In genomic region chr3R:11243951-11244660, dm6 we compare ENCODE assay signal across 6 fruit fly cellular contexts.
A peak's percentile ranks its signal among the peaks of the same experiment; 100 is the strongest.
TF ChIP-seq lines count a peak whose summit lies in the region.

CG17734 (minus strand) TSS chr3R:11243999.
CG5214 (plus strand) TSS chr3R:11244302.

- peak; percentile 77 to 82 for TF ChIP-seq CTCF in S2 (optimal IDR thresholded peaks at IDR 0.05; lab: Kevin White, UChicago)
- peak; percentile 96 for TF ChIP-seq CTCF in whole organism, embryonic (GFP tag; optimal IDR thresholded peaks at IDR 0.05; lab: Kevin White, UChicago)

TF ChIP-seq in Kc167, 6 proteins besides CTCF, POLR2A, EP300 and RAD21:
- TF ChIP-seq insv (optimal IDR thresholded peaks at IDR 0.05; lab: Kevin White, UChicago) = no peak
- TF ChIP-seq Myc (optimal IDR thresholded peaks at IDR 0.05; lab: Kevin White, UChicago) = no peak
- TF ChIP-seq Sin3A (optimal IDR thresholded peaks at IDR 0.05; lab: Kevin White, UChicago) = peak; percentile 17
- TF ChIP-seq psq (optimal IDR thresholded peaks at IDR 0.05; lab: Kevin White, UChicago) = no peak
TF ChIP-seq in Kc167: peak in this region for 1.

TF ChIP-seq in whole organism, adult, 20 proteins besides CTCF, POLR2A, EP300 and RAD21:
- no peak for TF ChIP-seq CG33017 (tag; optimal IDR thresholded peaks at IDR 0.05; lab: Kevin White, UChicago)
- TF ChIP-seq cnc (optimal IDR thresholded peaks at IDR 0.05; lab: Kevin White, UChicago) = no peak
- no peak for TF ChIP-seq ovo (GFP tag; optimal IDR thresholded peaks at IDR 0.05; lab: Kevin White, UChicago)
- peak; percentile 19 for TF ChIP-seq CG1620 (GFP tag; optimal IDR thresholded peaks at IDR 0.05; lab: Kevin White, UChicago)
- TF ChIP-seq Clk (GFP tag; optimal IDR thresholded peaks at IDR 0.05; lab: Kevin White, UChicago) = no peak
- TF ChIP-seq Mnt (GFP tag; optimal IDR thresholded peaks at IDR 0.05; lab: Kevin White, UChicago) = peak; percentile 49
- TF ChIP-seq CG7101 (tag; optimal IDR thresholded peaks at IDR 0.05; lab: Kevin White, UChicago) = peak; percentile 9
- no peak for TF ChIP-seq pad (GFP tag; optimal IDR thresholded peaks at IDR 0.05; lab: Kevin White, UChicago)
- TF ChIP-seq kay (GFP tag; lab: Kevin White, UChicago; ENCODE audit: borderline replicate concordance) = no peak
- TF ChIP-seq cic (GFP tag; optimal IDR thresholded peaks at IDR 0.05; lab: Kevin White, UChicago) = peak; percentile 32
- no peak for TF ChIP-seq CG12768 (GFP tag; optimal IDR thresholded peaks at IDR 0.05; lab: Kevin White, UChicago)
- peak; percentile 100 for TF ChIP-seq tj (GFP tag; optimal IDR thresholded peaks at IDR 0.05; lab: Kevin White, UChicago)
- no peak for TF ChIP-seq Crg-1 (GFP tag; optimal IDR thresholded peaks at IDR 0.05; lab: Kevin White, UChicago)
- TF ChIP-seq CG5204 (GFP tag; optimal IDR thresholded peaks at IDR 0.05; lab: Kevin White, UChicago) = no peak
- TF ChIP-seq CG7045 (GFP tag; optimal IDR thresholded peaks at IDR 0.05; lab: Kevin White, UChicago) = no peak
- no peak for TF ChIP-seq CG14711 (tag; optimal IDR thresholded peaks at IDR 0.05; lab: Kevin White, UChicago)
- peak; percentile 51 for TF ChIP-seq bab1 (GFP tag; optimal IDR thresholded peaks at IDR 0.05; lab: Kevin White, UChicago)
- TF ChIP-seq Hr96 (GFP tag; optimal IDR thresholded peaks at IDR 0.05; lab: Kevin White, UChicago) = peak; percentile 44
- TF ChIP-seq CG11617 (GFP tag; optimal IDR thresholded peaks at IDR 0.05; lab: Kevin White, UChicago) = peak; percentile 30
- peak; percentile 52 for TF ChIP-seq toe (GFP tag; optimal IDR thresholded peaks at IDR 0.05; lab: Kevin White, UChicago)

TF ChIP-seq in whole organism, embryonic, 481 proteins besides CTCF, POLR2A, EP300 and RAD21 (continues in another document):
- TF ChIP-seq CG1603 (tag; optimal IDR thresholded peaks at IDR 0.05; lab: Kevin White, UChicago) (peak; percentile 36), gsb (GFP tag; IDR thresholded peaks at IDR 0.05; lab: Robert Waterston, UW) (no peak), CG15696 (tag; optimal IDR thresholded peaks at IDR 0.05; lab: Kevin White, UChicago) (no peak), Dll (GFP tag; IDR thresholded peaks at IDR 0.05; lab: Robert Waterston, UW; ENCODE audit: partially characterized antibody) (peak; percentile 87), chn (GFP tag; optimal IDR thresholded peaks at IDR 0.05; lab: Kevin White, UChicago) (no peak), CG2129 (GFP tag; IDR thresholded peaks at IDR 0.05; lab: Robert Waterston, UW; ENCODE audit: partially characterized antibody) (no peak), ind (GFP tag; optimal IDR thresholded peaks at IDR 0.05; lab: Kevin White, UChicago) (no peak), CG1647 (GFP tag; optimal IDR thresholded peaks at IDR 0.05; lab: Kevin White, UChicago) (peak; percentile 4), CG8765 (GFP tag; IDR thresholded peaks at IDR 0.05; lab: Robert Waterston, UW) (no peak), exex (tag; optimal IDR thresholded peaks at IDR 0.05; lab: Kevin White, UChicago) (peak; percentile 35), CG1832 (GFP tag; optimal IDR thresholded peaks at IDR 0.05; lab: Kevin White, UChicago) (no peak), onecut (GFP tag; IDR thresholded peaks at IDR 0.05; lab: Robert Waterston, UW) (0 out of 2 replicates have a peak, but pooled peaks have one; percentile 13), CG9609 (GFP tag; optimal IDR thresholded peaks at IDR 0.05; lab: Kevin White, UChicago) (peak; percentile 39), Adf1 (GFP tag; IDR thresholded peaks at IDR 0.05; lab: Robert Waterston, UW) (peak; percentile 33; the same call in 1 of the 2 replicates), trh (GFP tag; optimal IDR thresholded peaks at IDR 0.05; lab: Kevin White, UChicago) (no peak), pho (GFP tag; optimal IDR thresholded peaks at IDR 0.05; lab: Kevin White, UChicago) (peak; percentile 29), CG2116 (GFP tag; optimal IDR thresholded peaks at IDR 0.05; lab: Kevin White, UChicago) (peak; percentile 41), YL-1 (GFP tag; optimal IDR thresholded peaks at IDR 0.05; lab: Kevin White, UChicago) (peak; percentile 48), dm (GFP tag; optimal IDR thresholded peaks at IDR 0.05; lab: Kevin White, UChicago) (peak; percentile 47), Gsc (GFP tag; IDR thresholded peaks at IDR 0.05; lab: Robert Waterston, UW) (no peak), dpn (GFP tag; optimal IDR thresholded peaks at IDR 0.05; lab: Kevin White, UChicago) (peak; percentile 0 to 54), amos (GFP tag; IDR thresholded peaks at IDR 0.05; lab: Robert Waterston, UW; ENCODE audit: partially characterized antibody) (peak; percentile 67; the same call in 1 of the 2 replicates)

TF ChIP-seq in whole organism, prepupa, 60 proteins besides CTCF, POLR2A, EP300 and RAD21:
- peak; percentile 95 for TF ChIP-seq vri (GFP tag; optimal IDR thresholded peaks at IDR 0.05; lab: Kevin White, UChicago)
- TF ChIP-seq lz (GFP tag; optimal IDR thresholded peaks at IDR 0.05; lab: Kevin White, UChicago) = peak; percentile 53
- TF ChIP-seq achi (GFP tag; optimal IDR thresholded peaks at IDR 0.05; lab: Kevin White, UChicago) = peak; percentile 98
- peak; percentile 20 for TF ChIP-seq topi (GFP tag; optimal IDR thresholded peaks at IDR 0.05; lab: Kevin White, UChicago)
- TF ChIP-seq CG6276 (GFP tag; optimal IDR thresholded peaks at IDR 0.05; lab: Kevin White, UChicago) = no peak
- TF ChIP-seq Eip78C (GFP tag; lab: Kevin White, UChicago) = peak; percentile 58
- peak; percentile 32 for TF ChIP-seq Sox14 (GFP tag; optimal IDR thresholded peaks at IDR 0.05; lab: Kevin White, UChicago)
- no peak for TF ChIP-seq CG34406 (GFP tag; optimal IDR thresholded peaks at IDR 0.05; lab: Kevin White, UChicago)
- no peak for TF ChIP-seq CG4318 (GFP tag; optimal IDR thresholded peaks at IDR 0.05; lab: Kevin White, UChicago)
- TF ChIP-seq fkh (GFP tag; optimal IDR thresholded peaks at IDR 0.05; lab: Kevin White, UChicago) = no peak
- TF ChIP-seq cyc (GFP tag; optimal IDR thresholded peaks at IDR 0.05; lab: Kevin White, UChicago) = peak; percentile 30

TF ChIP-seq in whole organism, wandering third instar larva, 38 proteins besides CTCF, POLR2A, EP300 and RAD21:
- TF ChIP-seq CrebA (GFP tag; optimal IDR thresholded peaks at IDR 0.05; lab: Kevin White, UChicago; ENCODE audit: borderline replicate concordance) (no peak), Abd-B (GFP tag; optimal IDR thresholded peaks at IDR 0.05; lab: Kevin White, UChicago) (no peak), OdsH (GFP tag; optimal IDR thresholded peaks at IDR 0.05; lab: Kevin White, UChicago) (no peak), psq (GFP tag; optimal IDR thresholded peaks at IDR 0.05; lab: Kevin White, UChicago) (no peak), GATAd (GFP tag; optimal IDR thresholded peaks at IDR 0.05; lab: Kevin White, UChicago) (no peak), lola (GFP tag; optimal IDR thresholded peaks at IDR 0.05; lab: Kevin White, UChicago) (no peak), rgr (GFP tag; optimal IDR thresholded peaks at IDR 0.05; lab: Kevin White, UChicago) (peak; percentile 37), Sp1 (GFP tag; optimal IDR thresholded peaks at IDR 0.05; lab: Kevin White, UChicago) (peak; percentile 32), Vsx2 (GFP tag; optimal IDR thresholded peaks at IDR 0.05; lab: Kevin White, UChicago; ENCODE audit: partially characterized antibody) (no peak), CG9705 (GFP tag; optimal IDR thresholded peaks at IDR 0.05; lab: Kevin White, UChicago) (no peak), Hnf4 (GFP tag; optimal IDR thresholded peaks at IDR 0.05; lab: Kevin White, UChicago) (no peak), fru (GFP tag; optimal IDR thresholded peaks at IDR 0.05; lab: Kevin White, UChicago) (peak; percentile 49), N (GFP tag; optimal IDR thresholded peaks at IDR 0.05; lab: Kevin White, UChicago) (no peak), br (GFP tag; optimal IDR thresholded peaks at IDR 0.05; lab: Kevin White, UChicago) (no peak), dl (GFP tag; optimal IDR thresholded peaks at IDR 0.05; lab: Kevin White, UChicago; ENCODE audit: insufficient read depth in 1 of 2, partially characterized antibody in 2 of 2) (no peak), Myc (optimal IDR thresholded peaks at IDR 0.05; lab: Kevin White, UChicago) (peak; percentile 73), Dfd (GFP tag; optimal IDR thresholded peaks at IDR 0.05; lab: Kevin White, UChicago) (no peak), Hr83 (GFP tag; optimal IDR thresholded peaks at IDR 0.05; lab: Kevin White, UChicago; ENCODE audit: poor library complexity, severe bottlenecking) (peak; percentile 65), dmrt93B (GFP tag; optimal IDR thresholded peaks at IDR 0.05; lab: Kevin White, UChicago) (no peak), dsf (GFP tag; optimal IDR thresholded peaks at IDR 0.05; lab: Kevin White, UChicago; ENCODE audit: borderline replicate concordance) (peak; percentile 24), HLH106 (tag; optimal IDR thresholded peaks at IDR 0.05; lab: Kevin White, UChicago) (no peak), sv (GFP tag; optimal IDR thresholded peaks at IDR 0.05; lab: Kevin White, UChicago) (peak; percentile 26), Mio (GFP tag; optimal IDR thresholded peaks at IDR 0.05; lab: Kevin White, UChicago) (no peak), ey (GFP tag; optimal IDR thresholded peaks at IDR 0.05; lab: Kevin White, UChicago) (no peak), tai (GFP tag; optimal IDR thresholded peaks at IDR 0.05; lab: Kevin White, UChicago) (no peak), Jra (GFP tag; optimal IDR thresholded peaks at IDR 0.05; lab: Kevin White, UChicago) (peak; percentile 40), Dif (GFP tag; optimal IDR thresholded peaks at IDR 0.05; lab: Kevin White, UChicago; ENCODE audit: partially characterized antibody) (no peak), h (GFP tag; optimal IDR thresholded peaks at IDR 0.05; lab: Kevin White, UChicago) (peak; percentile 46), pan (optimal IDR thresholded peaks at IDR 0.05; lab: Kevin White, UChicago) (no peak), sage (GFP tag; optimal IDR thresholded peaks at IDR 0.05; lab: Kevin White, UChicago) (no peak), jim (GFP tag; optimal IDR thresholded peaks at IDR 0.05; lab: Kevin White, UChicago) (no peak), Rel (GFP tag; optimal IDR thresholded peaks at IDR 0.05; lab: Kevin White, UChicago) (no peak), Rel (tag; optimal IDR thresholded peaks at IDR 0.05; lab: Kevin White, UChicago) (no peak), CG32264 (GFP tag; optimal IDR thresholded peaks at IDR 0.05; lab: Kevin White, UChicago) (peak; percentile 28), woc (GFP tag; optimal IDR thresholded peaks at IDR 0.05; lab: Kevin White, UChicago) (no peak), foxo (GFP tag; optimal IDR thresholded peaks at IDR 0.05; lab: Kevin White, UChicago) (no peak), Hr78 (GFP tag; optimal IDR thresholded peaks at IDR 0.05; lab: Kevin White, UChicago) (no peak), brk (GFP tag; optimal IDR thresholded peaks at IDR 0.05; lab: Kevin White, UChicago) (no peak), usp (GFP tag; optimal IDR thresholded peaks at IDR 0.05; lab: Kevin White, UChicago) (no peak)
